Worm (Caenorhabditis elegans): ENCODE data around the gene F14F9.4.

ce11 chrV:5084957-5085465, 47.5 kb upstream of the F14F9.4 start, which contains the start of gene Y58A7A.4:
- TF ChIP-seq him-1 (tag; optimal IDR thresholded peaks at IDR 0.05) (no peak), dao-5 (tag; optimal IDR thresholded peaks at IDR 0.05) (no peak)

Measured in whole organism, L4/young adult.